Worm (Caenorhabditis elegans) whole organism, mixed stage, embryonic: ENCODE results near the gene nfx-1.

Source experiments
- ceh-43 ChIP-seq: fragments of 200-800 bp; sonication (Bioruptor generic); optimal IDR thresholded peaks from 2 replicates; lab custom pipeline; 2018; ENCODE audit warnings: mild to moderate bottlenecking, missing genetic modification characterization, moderate library complexity, missing compliant biosample characterization
- lin-13 ChIP-seq: fragments of 150-350 bp; optimal IDR thresholded peaks from 2 replicates; lab custom pipeline; 2014; ENCODE audit warnings: missing biosample characterization, missing genetic modification characterization
- lin-32 ChIP-seq: fragments of 200-800 bp; sonication (Bioruptor generic); optimal IDR thresholded peaks from 2 replicates; lab custom pipeline; 2018; ENCODE audit warnings: mild to moderate bottlenecking, missing genetic modification characterization, missing compliant biosample characterization
- nhr-12 ChIP-seq: fragments of 150-350 bp; optimal IDR thresholded peaks from 2 replicates; lab custom pipeline; 2014; ENCODE audit warnings: missing biosample characterization, missing genetic modification characterization
- nhr-76 ChIP-seq: sonication (generic microtip); optimal IDR thresholded peaks from 2 replicates; lab custom pipeline; 2017; ENCODE audit warnings: missing biosample characterization, missing genetic modification characterization
- pha-4 ChIP-seq: fragments of 150-350 bp; optimal IDR thresholded peaks from 2 replicates; lab custom pipeline; 2018; ENCODE audit warnings: missing biosample characterization, missing genetic modification reagents, missing genetic modification characterization
- unc-120 ChIP-seq: sonication (generic microtip); optimal IDR thresholded peaks from 2 replicates; lab custom pipeline; 2017; ENCODE audit warnings: missing genetic modification characterization, missing compliant biosample characterization; ENCODE audit not compliant: poor library complexity, severe bottlenecking
- unc-62 ChIP-seq: fragments of 150-350 bp; optimal IDR thresholded peaks from 2 replicates; lab custom pipeline; 2014; ENCODE audit warnings: missing biosample characterization, missing genetic modification reagents, missing genetic modification characterization

DNA sequence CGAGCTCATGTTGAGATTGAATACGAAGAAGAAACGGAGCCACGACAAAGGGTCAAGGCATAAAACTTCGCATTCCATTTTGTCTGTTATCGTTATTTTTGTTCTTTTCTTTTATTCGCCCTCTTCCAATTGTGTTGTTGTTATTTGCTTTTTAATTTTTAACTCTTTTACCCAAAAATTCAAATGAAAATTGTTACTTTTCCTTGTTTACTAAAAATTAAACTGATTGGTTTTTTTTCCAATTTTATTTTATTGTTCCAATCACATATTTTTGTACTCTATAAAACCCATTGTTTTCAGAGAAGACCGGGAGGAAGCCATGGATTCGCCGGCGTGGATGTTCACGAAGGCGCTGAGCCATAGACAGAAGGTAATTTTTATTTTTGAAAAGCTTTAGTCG is 5.3 kb downstream of the nfx-1 start, which contains the start of gene C16A3.5:
- TF ChIP-seq nhr-76 = no peak
- no peak for TF ChIP-seq unc-120 (tag; lab: Kevin White, UChicago)
- TF ChIP-seq pha-4 (tag; lab: Kevin White, UChicago) = no peak
- TF ChIP-seq lin-32 = no peak
- TF ChIP-seq unc-62 (GFP tag; lab: Kevin White, UChicago) = no peak
- TF ChIP-seq lin-13 = no peak
- TF ChIP-seq nhr-12 (tag; lab: Kevin White, UChicago) = no peak
- no peak for TF ChIP-seq ceh-43 (GFP tag; lab: Kevin White, UChicago)
